Fruit fly (Drosophila melanogaster): ENCODE results near the gene CG31287.

DNA sequence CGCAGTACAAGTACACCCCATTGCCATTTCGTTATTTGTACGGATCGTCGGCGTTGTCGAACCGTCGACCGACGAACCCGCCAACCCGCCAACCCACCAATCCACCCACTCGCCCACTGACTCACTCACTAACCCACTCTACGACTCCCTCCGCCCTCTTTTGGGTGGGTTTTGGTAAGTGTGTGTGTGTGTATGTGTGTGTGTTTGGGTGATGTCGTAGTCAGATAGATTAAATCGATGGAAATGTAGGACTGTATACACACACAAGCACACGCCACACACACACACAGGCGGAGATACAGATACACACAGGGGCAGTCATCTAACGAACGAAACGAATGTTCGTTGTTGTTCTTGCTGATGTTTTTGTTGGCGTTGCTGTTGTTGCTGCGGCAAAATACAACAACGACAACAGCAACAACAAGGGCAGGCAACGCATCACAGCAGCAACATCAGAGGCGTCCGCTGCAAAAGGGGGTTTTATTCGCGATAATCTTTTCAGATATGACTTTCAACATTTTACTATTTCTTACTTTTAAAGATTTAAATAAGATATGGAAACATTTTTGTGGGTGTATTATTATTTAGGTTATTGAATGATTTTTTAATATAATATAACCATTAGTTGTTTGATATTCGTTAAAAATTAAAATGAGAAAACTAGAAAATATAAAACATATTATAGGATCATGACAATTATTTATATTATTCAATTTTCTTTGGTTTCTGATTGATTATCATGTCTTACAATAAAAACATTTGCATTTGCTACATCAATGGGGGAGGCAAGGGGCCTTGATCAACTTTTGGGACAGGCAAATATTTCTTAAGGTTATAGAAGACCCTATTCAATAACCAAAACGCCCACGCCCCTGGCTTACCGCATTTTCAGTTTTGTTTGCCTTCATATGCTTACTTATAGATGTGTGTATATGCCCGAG is 18.5 kb downstream of the CG31287 start:
- TF ChIP-seq CG8478 (optimal IDR thresholded peaks at IDR 0.05) (no peak), EcR (GFP tag; optimal IDR thresholded peaks at IDR 0.05) (no peak), psq (optimal IDR thresholded peaks at IDR 0.05) (no peak), usp (GFP tag; optimal IDR thresholded peaks at IDR 0.05) (no peak), pan (optimal IDR thresholded peaks at IDR 0.05) (no peak), Dll (optimal IDR thresholded peaks at IDR 0.05) (no peak)
